Fruit fly (Drosophila melanogaster) whole organism, adult: ENCODE measurements around the gene IP3K2.
A peak's percentile ranks its signal among the peaks of the same experiment; 100 is the strongest.

Source experiments
- CG11617 ChIP-seq: fragments of 200-800 bp; sonication (Bioruptor generic); optimal IDR thresholded peaks from 2 replicates; lab custom pipeline; 2017; ENCODE audit warnings: mild to moderate bottlenecking, missing biosample characterization, missing genetic modification reagents, missing genetic modification characterization
- CG12768 ChIP-seq: fragments of 200-800 bp; sonication (Bioruptor generic); optimal IDR thresholded peaks from 2 replicates; lab custom pipeline; 2017; ENCODE audit warnings: missing biosample characterization, missing genetic modification characterization, mild to moderate bottlenecking, moderate library complexity, missing genetic modification reagents
- CG14711 ChIP-seq: fragments of 200-800 bp; sonication (Bioruptor generic); optimal IDR thresholded peaks from 2 replicates; lab custom pipeline; 2018; ENCODE audit warnings: missing biosample characterization, mild to moderate bottlenecking, missing genetic modification characterization, moderate library complexity
- CG1620 ChIP-seq: fragments of 200-800 bp; sonication (Bioruptor generic); optimal IDR thresholded peaks from 2 replicates; lab custom pipeline; 2016; ENCODE audit warnings: missing biosample characterization, missing genetic modification characterization
- CG33017 ChIP-seq: fragments of 200-800 bp; sonication (Bioruptor generic); optimal IDR thresholded peaks from 2 replicates; lab custom pipeline; 2018; ENCODE audit warnings: missing biosample characterization, mild to moderate bottlenecking, missing genetic modification characterization, moderate library complexity
- CG5204 ChIP-seq: fragments of 200-800 bp; sonication (Bioruptor generic); optimal IDR thresholded peaks from 2 replicates; lab custom pipeline; 2016; ENCODE audit warnings: missing biosample characterization, missing genetic modification characterization
- CG7045 ChIP-seq: fragments of 200-800 bp; sonication (Bioruptor generic); optimal IDR thresholded peaks from 2 replicates; lab custom pipeline; 2017; ENCODE audit warnings: missing biosample characterization, mild to moderate bottlenecking, missing genetic modification characterization
- CG7101 ChIP-seq: fragments of 200-800 bp; sonication (Bioruptor generic); optimal IDR thresholded peaks from 2 replicates; lab custom pipeline; 2018; ENCODE audit warnings: missing biosample characterization, mild to moderate bottlenecking, missing genetic modification characterization, moderate library complexity
- Clk ChIP-seq: fragments of 200-800 bp; sonication (Bioruptor generic); optimal IDR thresholded peaks from 2 replicates; lab custom pipeline; 2017; ENCODE audit warnings: missing biosample characterization, missing genetic modification characterization
- Crg-1 ChIP-seq: fragments of 200-800 bp; sonication (Bioruptor generic); optimal IDR thresholded peaks from 2 replicates; lab custom pipeline; 2016; ENCODE audit warnings: missing biosample characterization, missing genetic modification characterization
- Hr96 ChIP-seq: fragments of 200-800 bp; sonication (Bioruptor generic); optimal IDR thresholded peaks from 2 replicates; lab custom pipeline; 2016; ENCODE audit warnings: missing biosample characterization, missing genetic modification characterization
- Mnt ChIP-seq: fragments of 200-800 bp; sonication (Bioruptor generic); optimal IDR thresholded peaks from 2 replicates; lab custom pipeline; 2016; ENCODE audit warnings: missing biosample characterization, mild to moderate bottlenecking, missing genetic modification characterization
- bab1 ChIP-seq: fragments of 200-800 bp; sonication (Bioruptor generic); optimal IDR thresholded peaks from 3 replicates; lab custom pipeline; 2019; ENCODE audit warnings: missing biosample characterization, mild to moderate bottlenecking, missing genetic modification characterization, moderate library complexity
- cic ChIP-seq: fragments of 200-800 bp; sonication (Bioruptor generic); optimal IDR thresholded peaks from 2 replicates; lab custom pipeline; 2017; ENCODE audit warnings: missing biosample characterization, mild to moderate bottlenecking, missing genetic modification characterization, moderate library complexity
- cnc ChIP-seq, 2 experiments: fragments of >200 bp; optimal IDR thresholded peaks; 2 replicates each; lab custom pipeline; 2017
- kay ChIP-seq: fragments of 200-800 bp; sonication (Bioruptor generic); peaks from one replicate; lab custom pipeline; 2016; ENCODE audit warnings: missing biosample characterization, missing genetic modification characterization, borderline replicate concordance
- ovo ChIP-seq: fragments of 200-800 bp; sonication (Bioruptor generic); optimal IDR thresholded peaks from 2 replicates; lab custom pipeline; 2016; ENCODE audit warnings: missing biosample characterization, missing genetic modification characterization
- pad ChIP-seq: fragments of 200-800 bp; sonication (Bioruptor generic); optimal IDR thresholded peaks from 3 replicates; lab custom pipeline; 2017; ENCODE audit warnings: missing biosample characterization, missing genetic modification characterization, mild to moderate bottlenecking, moderate library complexity, missing genetic modification reagents
- tj ChIP-seq: fragments of 200-800 bp; sonication (Bioruptor generic); optimal IDR thresholded peaks from 3 replicates; lab custom pipeline; 2017; ENCODE audit warnings: missing biosample characterization, mild to moderate bottlenecking, missing genetic modification characterization, moderate library complexity
- toe ChIP-seq: fragments of 200-800 bp; sonication (Bioruptor generic); optimal IDR thresholded peaks from 2 replicates; lab custom pipeline; 2016; ENCODE audit warnings: missing biosample characterization, missing genetic modification characterization

IP3K2 gene

dm6 chrX:13302315-13302614, 1.2 kb upstream of the IP3K2 start, which contains the start of gene CG1764:
Gene CG1764, minus strand, starts transcription at chrX:13302415.
- TF ChIP-seq CG14711 (tag; lab: Kevin White, UChicago): no peak
- no peak for TF ChIP-seq CG7101 (tag; lab: Kevin White, UChicago)
- TF ChIP-seq CG5204: no peak
- no peak for TF ChIP-seq Clk
- no peak for TF ChIP-seq CG33017 (tag; lab: Kevin White, UChicago)
- no peak for TF ChIP-seq Crg-1
- TF ChIP-seq tj: no peak
- no peak for TF ChIP-seq CG7045 (GFP tag; lab: Kevin White, UChicago)
- TF ChIP-seq cnc (optimal IDR thresholded peaks at IDR 0.05; lab: Kevin White, UChicago): no peak
- no peak for TF ChIP-seq cic (GFP tag; lab: Kevin White, UChicago)

dm6 chrX:13302615-13303526, 562 bp upstream of the IP3K2 start:
- TF ChIP-seq CG12768 (GFP tag; lab: Kevin White, UChicago) (peak; percentile 66), toe (GFP tag; lab: Kevin White, UChicago) (no peak), Crg-1 (no peak), Hr96 (no peak), CG1620 (GFP tag; lab: Kevin White, UChicago) (no peak), cic (GFP tag; lab: Kevin White, UChicago) (peak; percentile 68), CG7101 (tag; lab: Kevin White, UChicago) (no peak), bab1 (GFP tag; lab: Kevin White, UChicago) (no peak), CG7045 (GFP tag; lab: Kevin White, UChicago) (peak; percentile 25), CG14711 (tag; lab: Kevin White, UChicago) (no peak), ovo (peak; percentile 78), tj (peak; percentile 79), pad (GFP tag; lab: Kevin White, UChicago) (no peak), CG5204 (no peak), cnc (optimal IDR thresholded peaks at IDR 0.05; lab: Kevin White, UChicago) (no peak), CG33017 (tag; lab: Kevin White, UChicago) (no peak), Clk (no peak), kay (GFP tag; lab: Kevin White, UChicago) (peak; percentile 60), Mnt (GFP tag; lab: Kevin White, UChicago) (no peak), CG11617 (GFP tag; lab: Kevin White, UChicago) (peak; percentile 52)

- TF ChIP-seq tj (peak; percentile 29), cic (GFP tag; lab: Kevin White, UChicago) (peak; percentile 63), Clk (no peak), pad (GFP tag; lab: Kevin White, UChicago) (no peak), CG12768 (GFP tag; lab: Kevin White, UChicago) (no peak), CG5204 (no peak), bab1 (GFP tag; lab: Kevin White, UChicago) (no peak), CG11617 (GFP tag; lab: Kevin White, UChicago) (peak; percentile 39), cnc (optimal IDR thresholded peaks at IDR 0.05; lab: Kevin White, UChicago) (no peak), CG7045 (GFP tag; lab: Kevin White, UChicago) (no peak), CG7101 (tag; lab: Kevin White, UChicago) (peak; percentile 5), CG14711 (tag; lab: Kevin White, UChicago) (no peak), Hr96 (no peak), Mnt (GFP tag; lab: Kevin White, UChicago) (peak; percentile 10), toe (GFP tag; lab: Kevin White, UChicago) (no peak)
These were observed 519 bp downstream of the IP3K2 start for dm6 chrX:13303656-13304647.

dm6 chrX:13305323-13305722, 1.9 kb downstream of the IP3K2 start:
- peak; percentile 21 for TF ChIP-seq tj
- no peak for TF ChIP-seq pad (GFP tag; lab: Kevin White, UChicago)
- TF ChIP-seq cnc (optimal IDR thresholded peaks at IDR 0.05; lab: Kevin White, UChicago): no peak
- TF ChIP-seq cic (GFP tag; lab: Kevin White, UChicago): no peak
- TF ChIP-seq Mnt (GFP tag; lab: Kevin White, UChicago): peak; percentile 12
- peak; percentile 28 for TF ChIP-seq bab1 (GFP tag; lab: Kevin White, UChicago)
- TF ChIP-seq ovo: peak; percentile 29

- TF ChIP-seq kay (GFP tag; lab: Kevin White, UChicago) (peak; percentile 44), Crg-1 (no peak), bab1 (GFP tag; lab: Kevin White, UChicago) (no peak), CG11617 (GFP tag; lab: Kevin White, UChicago) (peak; percentile 58), CG5204 (no peak), toe (GFP tag; lab: Kevin White, UChicago) (no peak), CG12768 (GFP tag; lab: Kevin White, UChicago) (no peak), Hr96 (peak; percentile 5), cic (GFP tag; lab: Kevin White, UChicago) (no peak), CG1620 (GFP tag; lab: Kevin White, UChicago) (no peak), pad (GFP tag; lab: Kevin White, UChicago) (no peak), tj (peak; percentile 20), Mnt (GFP tag; lab: Kevin White, UChicago) (no peak), ovo (peak; percentile 3), CG33017 (tag; lab: Kevin White, UChicago) (no peak), CG7101 (tag; lab: Kevin White, UChicago) (peak; percentile 3), CG14711 (tag; lab: Kevin White, UChicago) (no peak), CG7045 (GFP tag; lab: Kevin White, UChicago) (no peak), Clk (no peak), cnc (optimal IDR thresholded peaks at IDR 0.05; lab: Kevin White, UChicago) (no peak)
These were observed 3.8 kb downstream of the IP3K2 start for dm6 chrX:13307189-13307588.
